Worm (Caenorhabditis elegans) whole organism, L2 larva: Measurements from ENCODE around the gene srt-27.

Experiments used
- alr-1 ChIP-seq: fragments of 150-350 bp; optimal IDR thresholded peaks from 2 replicates; lab custom pipeline; 2014; ENCODE audit warnings: missing biosample characterization, missing genetic modification characterization
- aly-2 ChIP-seq: fragments of 150-350 bp; optimal IDR thresholded peaks from 2 replicates; lab custom pipeline; 2014; ENCODE audit warnings: missing biosample characterization, missing genetic modification characterization
- egl-27 ChIP-seq: sonication (generic microtip); optimal IDR thresholded peaks from 3 replicates; lab custom pipeline; 2017; ENCODE audit warnings: missing biosample characterization, missing genetic modification reagents, missing genetic modification characterization
- elt-3 ChIP-seq: sonication (generic microtip); optimal IDR thresholded peaks from 2 replicates; lab custom pipeline; 2017; ENCODE audit warnings: missing biosample characterization, missing genetic modification characterization
- lin-13 ChIP-seq: fragments of 150-350 bp; optimal IDR thresholded peaks from 2 replicates; lab custom pipeline; 2014; ENCODE audit warnings: missing biosample characterization, missing genetic modification reagents, missing genetic modification characterization
- nhr-25 ChIP-seq: fragments of 150-350 bp; sonication (generic microtip); optimal IDR thresholded peaks from 3 replicates; lab custom pipeline; 2014; ENCODE audit warnings: missing biosample characterization, missing genetic modification characterization
- snpc-4 ChIP-seq: fragments of 150-350 bp; optimal IDR thresholded peaks from 2 replicates; lab custom pipeline; 2014; ENCODE audit warnings: missing biosample characterization, missing genetic modification characterization
- ztf-11 ChIP-seq: sonication (generic microtip); optimal IDR thresholded peaks from 2 replicates; lab custom pipeline; 2017; ENCODE audit warnings: missing biosample characterization, missing genetic modification characterization

srt-27 gene

DNA sequence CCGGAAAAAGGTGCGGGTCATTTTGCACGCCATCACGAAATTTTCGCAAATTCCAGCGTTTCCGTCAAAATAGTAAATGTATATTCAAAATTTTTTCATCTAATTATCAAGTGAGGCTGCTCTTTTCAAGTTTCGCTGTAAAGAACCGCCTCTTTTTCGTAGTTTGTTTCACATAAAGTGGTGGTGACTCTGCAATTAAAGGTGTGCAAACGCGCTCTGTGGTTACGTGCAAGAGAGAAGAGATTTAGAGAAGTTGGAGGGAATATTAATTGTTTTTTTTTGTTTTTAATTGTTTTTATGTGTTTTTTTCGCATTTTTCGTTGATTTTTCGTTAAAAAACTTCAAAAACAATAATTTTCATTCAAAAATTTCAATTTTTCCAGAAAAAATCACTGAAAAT is 48.1 kb downstream of the srt-27 start, which contains the start of gene W02G9.3 (continued):
- TF ChIP-seq aly-2 (tag; lab: Kevin White, UChicago) (no peak), alr-1 (tag; lab: Kevin White, UChicago) (no peak), elt-3 (tag; lab: Kevin White, UChicago) (no peak), snpc-4 (tag; lab: Kevin White, UChicago) (peak; percentile 50), ztf-11 (tag; lab: Kevin White, UChicago) (no peak), egl-27 (tag; lab: Kevin White, UChicago) (peak; percentile 23)

DNA sequence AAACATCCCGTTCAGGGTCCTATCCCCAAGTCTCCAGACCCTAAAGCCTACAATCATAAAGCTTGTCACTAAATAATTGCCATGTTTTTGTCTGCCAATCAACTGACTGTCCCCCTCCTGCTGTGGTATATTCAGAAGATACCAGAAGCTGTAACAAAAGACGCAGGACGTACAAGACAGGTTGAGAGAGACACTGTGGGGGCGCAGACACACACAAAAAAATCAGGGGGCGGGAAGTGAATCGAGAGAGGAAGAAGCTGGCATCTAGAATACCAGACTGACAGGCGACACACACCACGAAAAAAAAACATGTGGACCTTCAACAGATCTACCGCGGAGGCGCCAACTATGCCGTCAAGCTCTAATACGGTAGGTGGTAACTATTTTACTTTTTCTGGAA is 49.5 kb downstream of the srt-27 start, which contains the start of gene kel-8:
Gene kel-8, plus strand, starts transcription at position 301 of the 400 bp plus-strand sequence.
- TF ChIP-seq lin-13 (GFP tag; lab: Kevin White, UChicago) (no peak), nhr-25 (peak; percentile 28)
